Worm (Caenorhabditis elegans) whole organism, late embryonic: ENCODE data around the gene sru-13.
"Not testable (repeated sequence)": the region's sequence is repeated elsewhere in the genome, so short reads cannot be mapped to it uniquely, and the experiment has no call there.

Experiments
- F13H6.1 ChIP-seq: sonication (generic microtip); optimal IDR thresholded peaks from 2 replicates; lab custom pipeline; 2016; ENCODE audit warnings: missing genetic modification characterization, missing compliant biosample characterization
- ama-1 ChIP-seq: fragments of 150-350 bp; optimal IDR thresholded peaks from 2 replicates; lab custom pipeline; 2014
- ceh-48 ChIP-seq: sonication (generic microtip); optimal IDR thresholded peaks from 2 replicates; lab custom pipeline; 2016; ENCODE audit warnings: missing genetic modification characterization, inconsistent platforms, missing compliant biosample characterization
- dmd-4 ChIP-seq: sonication (generic microtip); optimal IDR thresholded peaks from 2 replicates; lab custom pipeline; 2016; ENCODE audit warnings: borderline replicate concordance, missing genetic modification characterization, missing compliant biosample characterization
- elt-4 ChIP-seq: sonication (generic microtip); optimal IDR thresholded peaks from 2 replicates; lab custom pipeline; 2016; ENCODE audit warnings: missing genetic modification characterization, missing compliant biosample characterization
- fax-1 ChIP-seq: sonication (generic microtip); optimal IDR thresholded peaks from 2 replicates; lab custom pipeline; 2016; ENCODE audit warnings: missing genotype, missing genetic modification characterization, missing compliant biosample characterization
- lin-11 ChIP-seq: fragments of 200-800 bp; sonication (Bioruptor generic); optimal IDR thresholded peaks from 2 replicates; lab custom pipeline; 2018; ENCODE audit warnings: mild to moderate bottlenecking, missing genetic modification characterization, missing compliant biosample characterization
- nhr-11 ChIP-seq: fragments of 150-350 bp; optimal IDR thresholded peaks from 2 replicates; lab custom pipeline; 2014; ENCODE audit warnings: missing biosample characterization, missing genetic modification characterization
- pax-1 ChIP-seq: fragments of 150-350 bp; optimal IDR thresholded peaks from 2 replicates; lab custom pipeline; 2014; ENCODE audit warnings: missing biosample characterization, missing genetic modification characterization
- pha-4 ChIP-seq: fragments of 150-350 bp; optimal IDR thresholded peaks from 2 replicates; lab custom pipeline; 2018; ENCODE audit warnings: missing biosample characterization, missing genetic modification reagents, missing genetic modification characterization
- sox-4 ChIP-seq: sonication (generic microtip); optimal IDR thresholded peaks from 2 replicates; lab custom pipeline; 2017; ENCODE audit warnings: mild to moderate bottlenecking, missing genetic modification characterization, inconsistent platforms, missing compliant biosample characterization
- tbx-2 ChIP-seq: sonication (generic microtip); optimal IDR thresholded peaks from 2 replicates; lab custom pipeline; 2016; ENCODE audit warnings: missing genetic modification characterization, missing compliant biosample characterization
- tbx-7 ChIP-seq: sonication (generic microtip); optimal IDR thresholded peaks from 2 replicates; lab custom pipeline; 2016; ENCODE audit warnings: missing genotype, missing genetic modification characterization, missing compliant biosample characterization
- unc-55 ChIP-seq: sonication (generic microtip); optimal IDR thresholded peaks from 2 replicates; lab custom pipeline; 2017; ENCODE audit warnings: missing biosample characterization, missing genetic modification reagents, missing genetic modification characterization

ce11 chrIV:12505397-12505796 lies 17.0 kb downstream of the sru-13 start, which contains the start of gene sru-17:
- not testable (repeated sequence) for TF ChIP-seq pax-1 (tag; lab: Kevin White, UChicago); unc-55 (GFP tag; lab: Kevin White, UChicago); dmd-4 (tag; lab: Kevin White, UChicago); nhr-11 (tag; lab: Kevin White, UChicago); F13H6.1; ama-1 (lab: Kevin White, UChicago); elt-4; fax-1 (tag; lab: Kevin White, UChicago); ceh-48; tbx-7 (tag; lab: Kevin White, UChicago); tbx-2 (tag; lab: Kevin White, UChicago); pha-4 (tag; lab: Kevin White, UChicago); lin-11 (tag; lab: Kevin White, UChicago); sox-4 (tag; lab: Kevin White, UChicago)
